Fruit fly (Drosophila melanogaster) whole organism, prepupa: Measurements from ENCODE around the gene alpha-Est6.

ENCODE experiments used
- Blimp-1 ChIP-seq: fragments of 200-800 bp; sonication (Bioruptor generic); optimal IDR thresholded peaks from 3 replicates; lab custom pipeline; 2017; ENCODE audit warnings: missing biosample characterization, missing genetic modification characterization, mild to moderate bottlenecking, moderate library complexity, missing genetic modification reagents
- CG10631 ChIP-seq: fragments of 200-800 bp; sonication (Bioruptor generic); optimal IDR thresholded peaks from 2 replicates; lab custom pipeline; 2016; ENCODE audit warnings: missing biosample characterization, missing genetic modification characterization
- CG16779 ChIP-seq: fragments of 200-800 bp; sonication (Bioruptor generic); optimal IDR thresholded peaks from 3 replicates; lab custom pipeline; 2017; ENCODE audit warnings: missing biosample characterization, mild to moderate bottlenecking, missing genetic modification characterization
- CG6276 ChIP-seq: fragments of 200-800 bp; sonication (Bioruptor generic); optimal IDR thresholded peaks from 2 replicates; lab custom pipeline; 2017; ENCODE audit warnings: missing biosample characterization, mild to moderate bottlenecking, missing genetic modification characterization
- CG6854 ChIP-seq: fragments of 200-800 bp; sonication (Bioruptor generic); optimal IDR thresholded peaks from 2 replicates; lab custom pipeline; 2017; ENCODE audit warnings: missing biosample characterization, mild to moderate bottlenecking, missing genetic modification characterization
- Hr39 ChIP-seq: fragments of 200-800 bp; sonication (Bioruptor generic); optimal IDR thresholded peaks from 2 replicates; lab custom pipeline; 2016; ENCODE audit warnings: missing biosample characterization, missing genetic modification characterization
- Lpt ChIP-seq: fragments of 200-800 bp; sonication (Bioruptor generic); optimal IDR thresholded peaks from 3 replicates; lab custom pipeline; 2016; ENCODE audit warnings: missing biosample characterization, missing genetic modification characterization
- achi ChIP-seq: fragments of 200-800 bp; sonication (Bioruptor generic); optimal IDR thresholded peaks from 3 replicates; lab custom pipeline; 2016; ENCODE audit warnings: missing biosample characterization, missing genetic modification characterization
- eg ChIP-seq: fragments of 200-800 bp; sonication (Bioruptor generic); IDR thresholded peaks from 3 replicates; pipeline ENCODE4 v1.3.6; 2022; ENCODE audit warnings: missing biosample characterization, missing genetic modification characterization
- pdm3 ChIP-seq: fragments of 200-800 bp; sonication (Bioruptor generic); optimal IDR thresholded peaks from 3 replicates; lab custom pipeline; 2016; ENCODE audit warnings: missing biosample characterization, missing genetic modification characterization
- salr ChIP-seq, 2 experiments: fragments of 200-800 bp; sonication (Bioruptor generic); optimal IDR thresholded peaks; 3 replicates each; lab custom pipeline; 2016 to 2018; ENCODE audit warnings: missing biosample characterization in 2 of 2, missing genetic modification characterization in 2 of 2, mild to moderate bottlenecking in 1 of 2

- TF ChIP-seq Lpt (GFP tag; lab: Kevin White, UChicago) (no peak), salr (GFP tag; optimal IDR thresholded peaks at IDR 0.05; lab: Kevin White, UChicago) (no peak), CG16779 (tag; lab: Kevin White, UChicago) (no peak), eg (GFP tag; lab: Robert Waterston, UW) (no peak), Blimp-1 (GFP tag; lab: Kevin White, UChicago) (no peak), Hr39 (GFP tag; lab: Kevin White, UChicago) (no peak), CG6854 (GFP tag; lab: Kevin White, UChicago) (no peak), CG10631 (GFP tag; lab: Kevin White, UChicago) (no peak), achi (GFP tag; lab: Kevin White, UChicago) (no peak), pdm3 (no peak), CG6276 (no peak)
Measured at dm6 chr3R:7508198-7508837, 20.3 kb downstream of the alpha-Est6 start.
